Worm (Caenorhabditis elegans): ENCODE measurements around the gene C56C10.4.

The C56C10.4 gene

DNA sequence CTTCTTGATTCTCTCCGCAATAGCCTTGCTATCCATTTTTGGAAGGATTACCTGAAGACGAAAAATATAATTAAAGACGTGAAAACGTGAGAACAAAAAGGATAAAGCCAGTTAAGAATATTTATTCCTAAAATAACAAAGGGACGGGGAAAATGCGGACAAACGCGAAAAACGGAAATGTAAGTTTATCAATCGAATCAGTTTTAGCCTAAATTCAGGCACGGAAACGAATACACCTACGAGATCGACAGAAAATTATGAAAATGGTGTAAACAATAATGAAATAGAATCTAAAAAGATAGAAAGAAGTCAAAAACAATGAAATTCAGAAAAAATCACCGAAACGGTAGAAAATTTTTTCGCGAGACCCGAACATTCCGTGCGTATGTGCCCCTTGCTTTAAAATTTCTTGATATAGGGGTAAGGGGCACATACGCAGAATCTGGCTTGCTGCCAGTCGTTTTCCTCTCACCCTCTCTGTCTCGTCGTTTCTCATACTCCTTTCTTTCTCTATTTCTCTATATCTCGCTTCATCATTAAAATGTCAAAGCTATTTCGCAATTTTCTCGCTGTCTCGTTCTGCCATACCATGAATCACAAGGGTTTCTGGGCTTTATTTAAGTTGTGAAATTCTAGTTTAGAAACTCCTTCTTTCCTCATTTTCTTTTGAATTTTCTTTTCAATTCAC is 5.9 kb downstream of the C56C10.4 start, which contains the start of gene icd-1 (continued):
- TF ChIP-seq T26A8.4 (GFP tag; IDR thresholded peaks at IDR 0.05) (peak; percentile 94), arid-1 (GFP tag; conservative IDR thresholded peaks at IDR 0.05) (peak; percentile 86), ceh-20 (GFP tag; IDR thresholded peaks at IDR 0.05) (peak; percentile 89), dmd-8 (GFP tag; IDR thresholded peaks at IDR 0.05) (peak; percentile 55; the same call in 1 of the 2 replicates), spr-3 (GFP tag; optimal IDR thresholded peaks at IDR 0.05) (peak; percentile 71), duxl-1 (tag; optimal IDR thresholded peaks at IDR 0.05; ENCODE audit: poor library complexity) (peak; percentile 89), nhr-42 (GFP tag; IDR thresholded peaks at IDR 0.05) (peak; percentile 80; the same call in 1 of the 2 replicates), Y5F2A.4 (GFP tag; optimal IDR thresholded peaks at IDR 0.05) (peak; percentile 56), unc-130 (GFP tag; optimal IDR thresholded peaks at IDR 0.05) (peak; percentile 89), F49E8.2 (tag; optimal IDR thresholded peaks at IDR 0.05; ENCODE audit: borderline replicate concordance) (peak; percentile 84), nhr-111 (GFP tag; optimal IDR thresholded peaks at IDR 0.05) (no peak), mdt-29 (GFP tag; IDR thresholded peaks at IDR 0.05) (peak; percentile 88), rbr-2 (tag; optimal IDR thresholded peaks at IDR 0.05) (peak; percentile 95), ces-1 (GFP tag; optimal IDR thresholded peaks at IDR 0.05) (no peak), nhr-48 (tag; optimal IDR thresholded peaks at IDR 0.05) (peak; percentile 92), daf-19 (GFP tag; conservative IDR thresholded peaks at IDR 0.05) (peak; percentile 88), F37D6.2 (tag; optimal IDR thresholded peaks at IDR 0.05) (peak; percentile 86), mxl-3 (GFP tag; optimal IDR thresholded peaks at IDR 0.05) (peak; percentile 72), fos-1 (tag; optimal IDR thresholded peaks at IDR 0.05) (peak; percentile 78), nhr-6 (tag; optimal IDR thresholded peaks at IDR 0.05) (peak; percentile 57), F44E2.7 (GFP tag; IDR thresholded peaks at IDR 0.05) (no peak), mes-2 (tag; optimal IDR thresholded peaks at IDR 0.05; ENCODE audit: poor library complexity, severe bottlenecking) (peak; percentile 92), nhr-10 (tag; optimal IDR thresholded peaks at IDR 0.05) (peak; percentile 72), lim-7 (GFP tag; IDR thresholded peaks at IDR 0.05) (no peak), vab-7 (GFP tag; IDR thresholded peaks at IDR 0.05) (peak; percentile 44; the same call in 1 of the 2 replicates), tra-1 (GFP tag; IDR thresholded peaks at IDR 0.05) (peak; percentile 81), ZK337.2 (GFP tag; IDR thresholded peaks at IDR 0.05) (no peak), snpc-4 (tag; optimal IDR thresholded peaks at IDR 0.05) (no peak), tag-97 (GFP tag; IDR thresholded peaks at IDR 0.05) (0 out of 2 replicates have a peak, but pooled peaks have one; percentile 37), fkh-10 (GFP tag; optimal IDR thresholded peaks at IDR 0.05) (peak; percentile 78), daf-8 (GFP tag; IDR thresholded peaks at IDR 0.05) (no peak), nhr-76 (tag; optimal IDR thresholded peaks at IDR 0.05) (peak; percentile 55), ceh-32 (tag; optimal IDR thresholded peaks at IDR 0.05; ENCODE audit: poor library complexity) (peak; percentile 17), D1046.2 (GFP tag; IDR thresholded peaks at IDR 0.05) (peak; percentile 58; the same call in 1 of the 2 replicates), unc-39 (tag; optimal IDR thresholded peaks at IDR 0.05) (no peak), attf-4 (tag; optimal IDR thresholded peaks at IDR 0.05) (no peak), nhr-25 (tag; optimal IDR thresholded peaks at IDR 0.05; ENCODE audit: borderline replicate concordance, insufficient read depth) (peak; percentile 91), hlh-30 (tag; optimal IDR thresholded peaks at IDR 0.05; ENCODE audit: insufficient read depth) (peak; percentile 95), gei-8 (GFP tag; optimal IDR thresholded peaks at IDR 0.05) (peak; percentile 59), unc-62 (GFP tag; optimal IDR thresholded peaks at IDR 0.05 in 1 of 2) (peak in 1 of 2 experiments; percentile 98), unc-62 (tag; optimal IDR thresholded peaks at IDR 0.05) (no peak), hlh-11 (tag; optimal IDR thresholded peaks at IDR 0.05) (peak; percentile 97), dve-1 (tag; optimal IDR thresholded peaks at IDR 0.05; ENCODE audit: insufficient read depth) (peak; percentile 98), sdz-12 (GFP tag; optimal IDR thresholded peaks at IDR 0.05) (no peak), ceh-82 (tag; optimal IDR thresholded peaks at IDR 0.05) (no peak), skn-1 (tag; optimal IDR thresholded peaks at IDR 0.05) (no peak), hif-1 (tag; optimal IDR thresholded peaks at IDR 0.05) (peak; percentile 47 to 83), lir-3 (tag; optimal IDR thresholded peaks at IDR 0.05) (peak; percentile 7), nhr-77 (tag; optimal IDR thresholded peaks at IDR 0.05) (peak; percentile 96)
